Worm (Caenorhabditis elegans): ENCODE measurements around the gene pgph-2.

DNA sequence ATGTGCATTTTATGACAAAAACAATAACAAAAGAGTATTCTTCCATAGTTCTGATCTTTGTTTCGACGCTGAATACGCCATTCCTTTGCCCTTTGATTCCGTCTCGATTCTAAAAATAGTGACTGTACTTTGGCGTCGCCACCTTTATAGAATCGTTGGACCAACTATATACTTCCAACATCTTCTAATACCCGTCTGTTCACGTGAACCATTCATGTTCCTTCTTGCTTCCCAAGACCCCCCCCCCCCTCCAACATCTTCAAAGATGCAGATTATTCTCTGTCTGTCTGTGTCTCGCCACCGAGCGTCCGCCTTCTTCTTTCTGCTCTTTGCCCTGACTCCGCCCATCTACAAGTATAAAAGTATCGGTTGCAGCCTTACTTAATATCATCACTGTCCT, 5.1 kb downstream of the pgph-2 start:
- no peak for TF ChIP-seq eyg-1 (tag; optimal IDR thresholded peaks at IDR 0.05)
- TF ChIP-seq T23F11.4 (GFP tag; optimal IDR thresholded peaks at IDR 0.05): no peak
- no peak for TF ChIP-seq ceh-34 (tag; optimal IDR thresholded peaks at IDR 0.05)
- no peak for TF ChIP-seq fax-1 (tag; optimal IDR thresholded peaks at IDR 0.05)
- no peak for TF ChIP-seq fkh-10 (GFP tag; optimal IDR thresholded peaks at IDR 0.05)
- TF ChIP-seq ceh-48 (tag; optimal IDR thresholded peaks at IDR 0.05): no peak
- no peak for TF ChIP-seq pha-4 (tag; optimal IDR thresholded peaks at IDR 0.05)
- no peak for TF ChIP-seq ets-4 (tag; optimal IDR thresholded peaks at IDR 0.05)
- TF ChIP-seq ama-1 (optimal IDR thresholded peaks at IDR 0.05): no peak
